Worm (Caenorhabditis elegans) whole organism, mixed stage, embryonic: ENCODE results near the gene F32D8.13.

Experiments
- blmp-1 ChIP-seq: fragments of 150-350 bp; optimal IDR thresholded peaks from 2 replicates; lab custom pipeline; 2014; ENCODE audit warnings: missing biosample characterization, missing genetic modification characterization
- drap-1 ChIP-seq: fragments of 200-800 bp; sonication (Bioruptor generic); optimal IDR thresholded peaks from 3 replicates; lab custom pipeline; 2018; ENCODE audit warnings: mild to moderate bottlenecking, missing genetic modification characterization, missing compliant biosample characterization
- mab-5 ChIP-seq: fragments of 150-350 bp; optimal IDR thresholded peaks from 2 replicates; lab custom pipeline; 2014; ENCODE audit warnings: missing biosample characterization, missing genetic modification characterization
- unc-39 ChIP-seq: fragments of 150-350 bp; optimal IDR thresholded peaks from 2 replicates; lab custom pipeline; 2014; ENCODE audit warnings: missing biosample characterization, missing genetic modification characterization

ce11 chrV:10903748-10904147 is 7.4 kb upstream of the F32D8.13 start, which contains the start of gene F32D8.15:
- no peak for TF ChIP-seq mab-5 (tag; lab: Kevin White, UChicago)
- no peak for TF ChIP-seq blmp-1 (tag; lab: Kevin White, UChicago)
- no peak for TF ChIP-seq drap-1 (GFP tag; lab: Kevin White, UChicago)
- no peak for TF ChIP-seq unc-39 (tag; lab: Kevin White, UChicago)
